Fruit fly (Drosophila melanogaster): ENCODE data around the gene CG17726.
A peak's percentile ranks its signal among the peaks of the same experiment; 100 is the strongest.

The CG17726 gene

dm6 chr3R:11211291-11212061 is 15.1 kb upstream of the CG17726 start (continued):
- peak; percentile 82 for TF ChIP-seq dysf (GFP tag; IDR thresholded peaks at IDR 0.05)
- TF ChIP-seq CG16863 (GFP tag; optimal IDR thresholded peaks at IDR 0.05): peak; percentile 68
- TF ChIP-seq mld (GFP tag; IDR thresholded peaks at IDR 0.05; ENCODE audit: partially characterized antibody): no peak
- TF ChIP-seq Nf-YC (tag; optimal IDR thresholded peaks at IDR 0.05): peak; percentile 71
- TF ChIP-seq CrebB (tag; optimal IDR thresholded peaks at IDR 0.05): no peak
- peak; percentile 90 for TF ChIP-seq lilli (GFP tag; optimal IDR thresholded peaks at IDR 0.05)
- peak; percentile 79 for TF ChIP-seq maf-S (GFP tag; optimal IDR thresholded peaks at IDR 0.05)
- no peak for TF ChIP-seq CG16813 (GFP tag; IDR thresholded peaks at IDR 0.05; ENCODE audit: partially characterized antibody)
- TF ChIP-seq pnt (GFP tag; optimal IDR thresholded peaks at IDR 0.05): peak; percentile 63
- no peak for TF ChIP-seq tio (GFP tag; optimal IDR thresholded peaks at IDR 0.05)
- peak; percentile 50 for TF ChIP-seq CG10979 (tag; optimal IDR thresholded peaks at IDR 0.05)
- peak; percentile 34 for TF ChIP-seq Camta (GFP tag; optimal IDR thresholded peaks at IDR 0.05)
- TF ChIP-seq lab (GFP tag; optimal IDR thresholded peaks at IDR 0.05): peak; percentile 80
- peak; percentile 88 for TF ChIP-seq sug (tag; optimal IDR thresholded peaks at IDR 0.05)
- no peak for TF ChIP-seq ash1 (GFP tag; optimal IDR thresholded peaks at IDR 0.05)
- peak; percentile 82 for TF ChIP-seq Xbp1 (GFP tag; optimal IDR thresholded peaks at IDR 0.05)
- TF ChIP-seq CG8281 (tag; optimal IDR thresholded peaks at IDR 0.05): peak; percentile 9
- TF ChIP-seq CG14667 (GFP tag; IDR thresholded peaks at IDR 0.05): peak; percentile 70
- no peak for TF ChIP-seq CG17186 (GFP tag; optimal IDR thresholded peaks at IDR 0.05)
- TF ChIP-seq H2.0 (GFP tag; IDR thresholded peaks at IDR 0.05): peak; percentile 64
- TF ChIP-seq CG12219 (GFP tag; optimal IDR thresholded peaks at IDR 0.05): peak; percentile 43
- TF ChIP-seq HmgD (GFP tag; optimal IDR thresholded peaks at IDR 0.05): no peak
- TF ChIP-seq E2f1 (GFP tag; IDR thresholded peaks at IDR 0.05): peak; percentile 60
- TF ChIP-seq danr (GFP tag; IDR thresholded peaks at IDR 0.05): no peak
- TF ChIP-seq CG32767 (GFP tag; IDR thresholded peaks at IDR 0.05): peak; percentile 53
- no peak for TF ChIP-seq vnd (GFP tag; IDR thresholded peaks at IDR 0.05; ENCODE audit: partially characterized antibody)
- peak; percentile 10 for TF ChIP-seq CG30020 (tag; optimal IDR thresholded peaks at IDR 0.05)
- TF ChIP-seq Mes4 (GFP tag; optimal IDR thresholded peaks at IDR 0.05): peak; percentile 54
- TF ChIP-seq ara (GFP tag; IDR thresholded peaks at IDR 0.05): peak; percentile 67
- peak; percentile 87 for TF ChIP-seq Gug (GFP tag; IDR thresholded peaks at IDR 0.05)
- TF ChIP-seq bab2 (GFP tag; optimal IDR thresholded peaks at IDR 0.05): peak; percentile 68
- peak; percentile 77 for TF ChIP-seq CG34422 (GFP tag; IDR thresholded peaks at IDR 0.05)
- no peak for TF ChIP-seq Dip2 (GFP tag; IDR thresholded peaks at IDR 0.05)
- peak; percentile 25 for TF ChIP-seq BtbVII (GFP tag; optimal IDR thresholded peaks at IDR 0.05)
- peak; percentile 55 for TF ChIP-seq CG16815 (GFP tag; optimal IDR thresholded peaks at IDR 0.05)
- peak; percentile 53 for TF ChIP-seq Side (GFP tag; optimal IDR thresholded peaks at IDR 0.05)
- TF ChIP-seq Trl (optimal IDR thresholded peaks at IDR 0.05): no peak
- peak; percentile 63 for TF ChIP-seq Trl (GFP tag; optimal IDR thresholded peaks at IDR 0.05)
- peak; percentile 36 for TF ChIP-seq ATbp (GFP tag; optimal IDR thresholded peaks at IDR 0.05)
- peak; percentile 75 for TF ChIP-seq Sox102F (GFP tag; optimal IDR thresholded peaks at IDR 0.05)
- peak; percentile 81 for TF ChIP-seq CG12391 (tag; optimal IDR thresholded peaks at IDR 0.05)
- peak; percentile 74 for TF ChIP-seq dmrt99B (tag; optimal IDR thresholded peaks at IDR 0.05)
- TF ChIP-seq jing (GFP tag; optimal IDR thresholded peaks at IDR 0.05): no peak
- TF ChIP-seq Adf1 (GFP tag; IDR thresholded peaks at IDR 0.05): peak; percentile 33; the same call in 1 of the 2 replicates
- peak; percentile 42 for TF ChIP-seq Vsx1 (GFP tag; optimal IDR thresholded peaks at IDR 0.05)
- TF ChIP-seq CG5245 (GFP tag; optimal IDR thresholded peaks at IDR 0.05): peak; percentile 45
- TF ChIP-seq Abd-B (GFP tag; optimal IDR thresholded peaks at IDR 0.05): peak; percentile 76
- peak; percentile 76 for TF ChIP-seq CG34376 (GFP tag; optimal IDR thresholded peaks at IDR 0.05)
- peak; percentile 73 for TF ChIP-seq CG17359 (tag; optimal IDR thresholded peaks at IDR 0.05)
- TF ChIP-seq CG9876 (GFP tag; optimal IDR thresholded peaks at IDR 0.05): peak; percentile 48

Measured in whole organism, embryonic.